Worm (Caenorhabditis elegans): Measurements from ENCODE around the gene lpin-1.

The lpin-1 gene

ce11 chrV:13656346-13657254, 2.7 kb upstream of the lpin-1 start (continued):
- TF ChIP-seq nhr-71 (tag; optimal IDR thresholded peaks at IDR 0.05) = peak; percentile 81
- TF ChIP-seq lsy-2 (tag; optimal IDR thresholded peaks at IDR 0.05) = peak; percentile 27 to 46
- no peak for TF ChIP-seq hpl-2 (GFP tag; optimal IDR thresholded peaks at IDR 0.05)
- TF ChIP-seq tbx-2 (tag; optimal IDR thresholded peaks at IDR 0.05) = peak; percentile 32
- no peak for TF ChIP-seq alr-1 (tag; optimal IDR thresholded peaks at IDR 0.05; ENCODE audit: borderline replicate concordance)
- TF ChIP-seq efl-3 (GFP tag; optimal IDR thresholded peaks at IDR 0.05) = no peak
- peak; percentile 39 for TF ChIP-seq ceh-88 (GFP tag; IDR thresholded peaks at IDR 0.05)
- TF ChIP-seq unc-30 (tag; optimal IDR thresholded peaks at IDR 0.05) = no peak
- TF ChIP-seq irx-1 (tag; optimal IDR thresholded peaks at IDR 0.05) = peak; percentile 18
- TF ChIP-seq nhr-20 (tag; optimal IDR thresholded peaks at IDR 0.05) = peak; percentile 76
- peak; percentile 2 for TF ChIP-seq fkh-8 (tag; optimal IDR thresholded peaks at IDR 0.05)
- no peak for TF ChIP-seq zag-1 (tag; optimal IDR thresholded peaks at IDR 0.05)
- TF ChIP-seq mep-1 (tag; optimal IDR thresholded peaks at IDR 0.05) = peak; percentile 37
- TF ChIP-seq aly-2 (tag; optimal IDR thresholded peaks at IDR 0.05) = no peak
- TF ChIP-seq tlp-1 (tag; optimal IDR thresholded peaks at IDR 0.05) = no peak
- no peak for TF ChIP-seq F16B12.6 (tag; optimal IDR thresholded peaks at IDR 0.05)
- TF ChIP-seq elt-3 (tag; optimal IDR thresholded peaks at IDR 0.05) = peak in 4 of 6 experiments; percentile 24 to 99 (median 78)
- TF ChIP-seq mef-2 (tag; optimal IDR thresholded peaks at IDR 0.05) = no peak
- TF ChIP-seq nhr-85 (tag) = peak; percentile 96
- peak; percentile 67 for TF ChIP-seq pax-3 (tag; optimal IDR thresholded peaks at IDR 0.05)
- TF ChIP-seq grh-1 (GFP tag; IDR thresholded peaks at IDR 0.05) = peak; percentile 57
- TF ChIP-seq nhr-47 (tag; optimal IDR thresholded peaks at IDR 0.05) = peak; percentile 20
- TF ChIP-seq lin-39 (tag; optimal IDR thresholded peaks at IDR 0.05) = no peak
- peak; percentile 26 for TF ChIP-seq ceh-90 (tag; optimal IDR thresholded peaks at IDR 0.05)
- TF ChIP-seq unc-62 (GFP tag; optimal IDR thresholded peaks at IDR 0.05) = no peak
- TF ChIP-seq nhr-11 (tag; optimal IDR thresholded peaks at IDR 0.05) = no peak
- TF ChIP-seq swsn-7 (tag; optimal IDR thresholded peaks at IDR 0.05) = peak; percentile 28
- TF ChIP-seq mdl-1 (tag; optimal IDR thresholded peaks at IDR 0.05) = peak; percentile 29 to 67
- peak; percentile 83 for TF ChIP-seq nhr-90 (tag; optimal IDR thresholded peaks at IDR 0.05; ENCODE audit: poor library complexity)
- no peak for TF ChIP-seq aha-1 (tag; optimal IDR thresholded peaks at IDR 0.05)
- no peak for TF ChIP-seq Y116A8C.19 (tag; optimal IDR thresholded peaks at IDR 0.05; ENCODE audit: borderline replicate concordance)
- TF ChIP-seq hlh-4 (tag; optimal IDR thresholded peaks at IDR 0.05) = no peak
- TF ChIP-seq xbp-1 (tag; optimal IDR thresholded peaks at IDR 0.05) = peak; percentile 11
- no peak for TF ChIP-seq nhr-77 (tag; optimal IDR thresholded peaks at IDR 0.05)
- no peak for TF ChIP-seq nhr-28 (tag; optimal IDR thresholded peaks at IDR 0.05)
- no peak for TF ChIP-seq nhr-84 (tag; optimal IDR thresholded peaks at IDR 0.05)
- TF ChIP-seq ztf-4 (tag; optimal IDR thresholded peaks at IDR 0.05) = peak; percentile 51
- TF ChIP-seq nhr-19 (GFP tag; conservative IDR thresholded peaks at IDR 0.05) = peak; percentile 62
- TF ChIP-seq ets-5 (GFP tag; IDR thresholded peaks at IDR 0.05) = no peak
- peak; percentile 97 for TF ChIP-seq blmp-1 (tag; optimal IDR thresholded peaks at IDR 0.05)
- TF ChIP-seq dpl-1 (GFP tag; optimal IDR thresholded peaks at IDR 0.05) = peak in 2 of 3 experiments; percentile 23 to 64
- TF ChIP-seq lin-15B (tag; optimal IDR thresholded peaks at IDR 0.05) = no peak
- no peak for TF ChIP-seq nhr-237 (tag; optimal IDR thresholded peaks at IDR 0.05)
- no peak for TF ChIP-seq lin-13 (GFP tag; optimal IDR thresholded peaks at IDR 0.05)
- TF ChIP-seq rnt-1 (tag; optimal IDR thresholded peaks at IDR 0.05) = peak; percentile 18
- peak; percentile 46 to 83 for TF ChIP-seq lin-35 (GFP tag; optimal IDR thresholded peaks at IDR 0.05)
- no peak for TF ChIP-seq ceh-63 (GFP tag; optimal IDR thresholded peaks at IDR 0.05)
- TF ChIP-seq sup-37 (GFP tag; optimal IDR thresholded peaks at IDR 0.05) = no peak
